Worm (Caenorhabditis elegans): ENCODE results near the gene pho-13.
A peak's percentile ranks its signal among the peaks of the same experiment; 100 is the strongest.

The pho-13 gene

DNA sequence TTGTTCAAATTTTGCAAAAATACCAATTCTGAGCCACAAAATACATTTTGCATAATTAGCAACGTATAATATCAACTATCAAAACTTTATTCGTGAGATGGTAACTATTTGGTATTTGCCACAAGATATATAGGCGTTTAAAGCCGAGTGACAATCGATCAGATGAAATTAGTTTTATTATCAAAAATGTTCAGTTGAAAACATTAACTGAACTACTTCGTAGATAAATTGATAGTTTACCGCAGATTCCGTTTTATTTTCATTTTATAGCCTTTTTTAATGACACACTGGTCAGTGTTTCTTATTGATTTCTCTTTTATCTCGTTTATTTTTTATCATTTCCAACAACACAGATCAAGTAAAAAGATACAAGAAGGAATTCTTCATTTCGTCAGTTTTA lies 10.4 kb upstream of the pho-13 start (continued):
- TF ChIP-seq sup-37 (GFP tag; optimal IDR thresholded peaks at IDR 0.05): no peak
- TF ChIP-seq nhr-84 (tag; optimal IDR thresholded peaks at IDR 0.05): no peak
- peak; percentile 28 for TF ChIP-seq C16A3.4 (tag; optimal IDR thresholded peaks at IDR 0.05)
- TF ChIP-seq hpl-2 (GFP tag; optimal IDR thresholded peaks at IDR 0.05): peak; percentile 15
- no peak for TF ChIP-seq unc-98 (GFP tag; IDR thresholded peaks at IDR 0.05)
- TF ChIP-seq dsc-1 (tag; optimal IDR thresholded peaks at IDR 0.05): no peak
- TF ChIP-seq nhr-77 (tag; optimal IDR thresholded peaks at IDR 0.05): no peak
- TF ChIP-seq tbx-2 (tag; optimal IDR thresholded peaks at IDR 0.05): no peak
- TF ChIP-seq hlh-4 (tag; optimal IDR thresholded peaks at IDR 0.05): no peak
- no peak for TF ChIP-seq dpl-1 (GFP tag; optimal IDR thresholded peaks at IDR 0.05)
- TF ChIP-seq ztf-11 (tag; optimal IDR thresholded peaks at IDR 0.05): no peak
- TF ChIP-seq lin-14 (GFP tag; optimal IDR thresholded peaks at IDR 0.05): peak; percentile 25
- TF ChIP-seq ceh-63 (GFP tag; optimal IDR thresholded peaks at IDR 0.05): no peak
- no peak for TF ChIP-seq fkh-4 (tag; optimal IDR thresholded peaks at IDR 0.05; ENCODE audit: borderline replicate concordance)
- TF ChIP-seq efl-1 (optimal IDR thresholded peaks at IDR 0.05): no peak
- TF ChIP-seq efl-1 (GFP tag; optimal IDR thresholded peaks at IDR 0.05 in 1 of 2): peak in 1 of 2 experiments; percentile 49
- peak in 1 of 2 experiments; percentile 24 for TF ChIP-seq lsy-2 (tag; optimal IDR thresholded peaks at IDR 0.05)
- TF ChIP-seq lin-35 (GFP tag; optimal IDR thresholded peaks at IDR 0.05): peak in 1 of 2 experiments; percentile 32
- peak; percentile 32 for TF ChIP-seq blmp-1 (tag; optimal IDR thresholded peaks at IDR 0.05)
- TF ChIP-seq xbp-1 (tag; optimal IDR thresholded peaks at IDR 0.05): no peak
- TF ChIP-seq pag-3 (tag; optimal IDR thresholded peaks at IDR 0.05; ENCODE audit: borderline replicate concordance, insufficient read depth): no peak
- TF ChIP-seq egl-27 (tag; optimal IDR thresholded peaks at IDR 0.05): no peak

- TF ChIP-seq zip-4 (GFP tag; optimal IDR thresholded peaks at IDR 0.05) (no peak), lin-13 (GFP tag; optimal IDR thresholded peaks at IDR 0.05) (no peak), nhr-20 (tag; optimal IDR thresholded peaks at IDR 0.05) (no peak), lin-15B (tag; optimal IDR thresholded peaks at IDR 0.05) (no peak), ceh-8 (GFP tag; optimal IDR thresholded peaks at IDR 0.05) (no peak)
Measured at ce11 chrII:8814231-8814630, 7.4 kb upstream of the pho-13 start.

- TF ChIP-seq nhr-77 (tag; optimal IDR thresholded peaks at IDR 0.05) (peak; percentile 10), ces-1 (GFP tag; optimal IDR thresholded peaks at IDR 0.05) (no peak), ceh-63 (GFP tag; optimal IDR thresholded peaks at IDR 0.05) (no peak), tbx-2 (tag; optimal IDR thresholded peaks at IDR 0.05) (peak; percentile 73), hpl-2 (GFP tag; optimal IDR thresholded peaks at IDR 0.05) (no peak), lin-14 (GFP tag; optimal IDR thresholded peaks at IDR 0.05) (peak; percentile 74), sox-4 (tag; optimal IDR thresholded peaks at IDR 0.05) (no peak), snu-23 (GFP tag; optimal IDR thresholded peaks at IDR 0.05) (peak; percentile 82), C16A3.4 (tag; optimal IDR thresholded peaks at IDR 0.05) (peak; percentile 70), ceh-8 (GFP tag; optimal IDR thresholded peaks at IDR 0.05) (no peak), vab-15 (tag; optimal IDR thresholded peaks at IDR 0.05) (peak; percentile 28), lsy-2 (tag; optimal IDR thresholded peaks at IDR 0.05) (peak in 1 of 2 experiments; percentile 90), elt-3 (tag; optimal IDR thresholded peaks at IDR 0.05) (peak in 5 of 6 experiments; percentile 79 to 95 (median 86)), nhr-47 (tag; optimal IDR thresholded peaks at IDR 0.05) (peak; percentile 51), unc-62 (GFP tag; optimal IDR thresholded peaks at IDR 0.05) (no peak), egl-13 (tag; optimal IDR thresholded peaks at IDR 0.05) (no peak), efl-1 (optimal IDR thresholded peaks at IDR 0.05) (no peak), efl-1 (GFP tag; optimal IDR thresholded peaks at IDR 0.05 in 1 of 2) (no peak), ceh-82 (tag; optimal IDR thresholded peaks at IDR 0.05) (peak in 1 of 3 experiments; percentile 5), aly-2 (tag; optimal IDR thresholded peaks at IDR 0.05) (no peak), aha-1 (tag; optimal IDR thresholded peaks at IDR 0.05) (no peak), efl-3 (GFP tag; optimal IDR thresholded peaks at IDR 0.05) (no peak), ceh-88 (GFP tag; IDR thresholded peaks at IDR 0.05) (no peak), mdl-1 (tag; optimal IDR thresholded peaks at IDR 0.05) (peak in 1 of 2 experiments; percentile 80), lin-35 (GFP tag; optimal IDR thresholded peaks at IDR 0.05) (peak in 1 of 2 experiments; percentile 70), jun-1 (tag; optimal IDR thresholded peaks at IDR 0.05) (no peak), egl-27 (tag; optimal IDR thresholded peaks at IDR 0.05) (no peak), alr-1 (tag; optimal IDR thresholded peaks at IDR 0.05; ENCODE audit: borderline replicate concordance) (no peak), lir-3 (tag; optimal IDR thresholded peaks at IDR 0.05; ENCODE audit: poor library complexity) (peak; percentile 61), unc-130 (tag; optimal IDR thresholded peaks at IDR 0.05) (peak; percentile 78), nhr-19 (GFP tag; conservative IDR thresholded peaks at IDR 0.05) (peak; percentile 93), blmp-1 (tag; optimal IDR thresholded peaks at IDR 0.05) (peak; percentile 86), nhr-71 (tag; optimal IDR thresholded peaks at IDR 0.05) (peak; percentile 89)
Measured at ce11 chrII:8813659-8814058, 6.8 kb upstream of the pho-13 start.

All from whole organism, L1 larva.